ENCODE assay signal across 3 worm cellular contexts in the genomic region with DNA sequence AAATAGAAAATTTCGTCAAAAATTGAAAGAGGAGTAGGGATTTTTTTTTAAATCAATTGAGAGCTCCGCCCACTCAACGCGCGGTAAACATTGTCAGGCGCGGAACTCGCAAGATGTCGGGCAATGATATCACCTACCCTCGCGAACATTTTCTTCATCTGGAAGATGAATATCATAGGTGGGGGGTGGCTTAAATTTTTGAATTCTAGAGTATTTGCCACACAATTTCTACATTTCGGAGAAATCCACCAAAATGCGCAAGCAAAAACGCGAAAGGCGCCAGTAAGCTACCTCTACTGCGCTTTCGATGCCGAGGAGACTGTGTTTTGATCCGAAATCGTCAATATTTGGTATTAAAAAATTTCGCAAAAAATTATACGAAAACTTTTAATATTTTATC.
TF ChIP-seq lines count a peak whose summit lies in the region.

No protein-coding gene starts in this region.

TF ChIP-seq in whole organism, L4 larva, 104 proteins besides CTCF, POLR2A, EP300 and RAD21:
- 0 out of 2 replicates have a peak, but pooled peaks have one; percentile 33 for TF ChIP-seq vab-7 (GFP tag; IDR thresholded peaks at IDR 0.05; lab: Robert Waterston, UW)
- TF ChIP-seq nhr-111 (GFP tag; optimal IDR thresholded peaks at IDR 0.05; lab: Kevin White, UChicago) = no peak
- no peak for TF ChIP-seq F37D6.2 (tag; optimal IDR thresholded peaks at IDR 0.05; lab: Kevin White, UChicago)
- TF ChIP-seq pha-4 (GFP tag; IDR thresholded peaks at IDR 0.05; lab: Robert Waterston, UW) = peak; percentile 17; the same call in 1 of the 2 replicates
- TF ChIP-seq pha-4 (tag; optimal IDR thresholded peaks at IDR 0.05; lab: Kevin White, UChicago) = no peak
- TF ChIP-seq unc-130 (GFP tag; optimal IDR thresholded peaks at IDR 0.05; lab: Kevin White, UChicago) = no peak
- no peak for TF ChIP-seq lin-39 (tag; optimal IDR thresholded peaks at IDR 0.05; lab: Kevin White, UChicago)
- peak; percentile 17; the same call in 1 of the 2 replicates for TF ChIP-seq Y48G9A.11 (GFP tag; IDR thresholded peaks at IDR 0.05; lab: Robert Waterston, UW)
- TF ChIP-seq T26A8.4 (GFP tag; IDR thresholded peaks at IDR 0.05; lab: Robert Waterston, UW) = 0 out of 2 replicates have a peak, but pooled peaks have one; percentile 25
- peak; percentile 47 for TF ChIP-seq lin-38 (GFP tag; IDR thresholded peaks at IDR 0.05; lab: Robert Waterston, UW)

TF ChIP-seq in whole organism, midembryonic, 9 proteins besides CTCF, POLR2A, EP300 and RAD21:
- TF ChIP-seq tab-1 (GFP tag; IDR thresholded peaks at IDR 0.05; lab: Robert Waterston, UW) (0 out of 2 replicates have a peak, but pooled peaks have one; percentile 34), T22C8.4 (GFP tag; IDR thresholded peaks at IDR 0.05; lab: Robert Waterston, UW) (no peak)

TF ChIP-seq in whole organism, young adult, 124 proteins besides CTCF, POLR2A, EP300 and RAD21:
- peak; percentile 48; the same call in 1 of the 2 replicates for TF ChIP-seq madf-6 (GFP tag; IDR thresholded peaks at IDR 0.05; lab: Robert Waterston, UW)
- TF ChIP-seq lin-26 (GFP tag; IDR thresholded peaks at IDR 0.05; lab: Robert Waterston, UW) = 0 out of 2 replicates have a peak, but pooled peaks have one; percentile 28
- TF ChIP-seq ceh-58 (GFP tag; IDR thresholded peaks at IDR 0.05; lab: Robert Waterston, UW) = 0 out of 2 replicates have a peak, but pooled peaks have one; percentile 24
- peak; percentile 31; the same call in 1 of the 2 replicates for TF ChIP-seq hmg-1.2 (GFP tag; IDR thresholded peaks at IDR 0.05; lab: Robert Waterston, UW)
- no peak for TF ChIP-seq aptf-3 (GFP tag; IDR thresholded peaks at IDR 0.05; lab: Robert Waterston, UW)
- peak; percentile 18 for TF ChIP-seq lsl-1 (GFP tag; optimal IDR thresholded peaks at IDR 0.05; lab: Kevin White, UChicago)
- TF ChIP-seq ztf-18 (tag; optimal IDR thresholded peaks at IDR 0.05; lab: Kevin White, UChicago) = peak; percentile 81
- no peak for TF ChIP-seq repo-1 (tag; optimal IDR thresholded peaks at IDR 0.05; lab: Kevin White, UChicago)
- 0 out of 2 replicates have a peak, but pooled peaks have one; percentile 8 for TF ChIP-seq ceh-100 (GFP tag; IDR thresholded peaks at IDR 0.05; lab: Robert Waterston, UW)
- TF ChIP-seq ztf-22 (GFP tag; optimal IDR thresholded peaks at IDR 0.05; lab: Kevin White, UChicago) = no peak
- no peak for TF ChIP-seq snpc-4 (GFP tag; optimal IDR thresholded peaks at IDR 0.05; lab: Kevin White, UChicago)
- peak; percentile 15 to 81 (median 54) for TF ChIP-seq snpc-4 (tag; optimal IDR thresholded peaks at IDR 0.05; lab: Kevin White, UChicago)
- TF ChIP-seq tbp1 (GFP tag; optimal IDR thresholded peaks at IDR 0.05; lab: Kevin White, UChicago) = peak; percentile 17
- TF ChIP-seq lag-1 (GFP tag; IDR thresholded peaks at IDR 0.05; lab: Robert Waterston, UW) = no peak
- TF ChIP-seq snpc-1.1 (tag; optimal IDR thresholded peaks at IDR 0.05; lab: Kevin White, UChicago; ENCODE audit: insufficient read depth) = peak; percentile 69
- 0 out of 2 replicates have a peak, but pooled peaks have one; percentile 39 for TF ChIP-seq attf-6 (GFP tag; IDR thresholded peaks at IDR 0.05; lab: Robert Waterston, UW)
